Worm (Caenorhabditis elegans) whole organism, mixed stage, embryonic: ENCODE results near the gene fkh-7.

Experiments used
- M03D4.4 ChIP-seq: sonication (generic microtip); optimal IDR thresholded peaks from 2 replicates; lab custom pipeline; 2017; ENCODE audit warnings: mild to moderate bottlenecking, missing genetic modification characterization, missing compliant biosample characterization
- bed-3 ChIP-seq: fragments of 200-800 bp; sonication (Bioruptor generic); optimal IDR thresholded peaks from 3 replicates; lab custom pipeline; 2018; ENCODE audit warnings: mild to moderate bottlenecking, missing genetic modification characterization, moderate library complexity, missing compliant biosample characterization
- blmp-1 ChIP-seq: fragments of 150-350 bp; optimal IDR thresholded peaks from 2 replicates; lab custom pipeline; 2014; ENCODE audit warnings: missing biosample characterization, missing genetic modification characterization
- ceh-39 ChIP-seq: fragments of 150-350 bp; optimal IDR thresholded peaks from 2 replicates; lab custom pipeline; 2014; ENCODE audit warnings: missing biosample characterization, missing genetic modification characterization
- ceh-43 ChIP-seq: fragments of 200-800 bp; sonication (Bioruptor generic); optimal IDR thresholded peaks from 2 replicates; lab custom pipeline; 2018; ENCODE audit warnings: mild to moderate bottlenecking, missing genetic modification characterization, moderate library complexity, missing compliant biosample characterization
- ces-1 ChIP-seq: fragments of 150-350 bp; optimal IDR thresholded peaks from 2 replicates; lab custom pipeline; 2014; ENCODE audit warnings: missing biosample characterization, missing genetic modification reagents, missing genetic modification characterization
- cnd-1 ChIP-seq: fragments of 200-800 bp; sonication (Bioruptor generic); optimal IDR thresholded peaks from 2 replicates; lab custom pipeline; 2018; ENCODE audit warnings: mild to moderate bottlenecking, missing genetic modification characterization, missing compliant biosample characterization
- drap-1 ChIP-seq: fragments of 200-800 bp; sonication (Bioruptor generic); optimal IDR thresholded peaks from 3 replicates; lab custom pipeline; 2018; ENCODE audit warnings: mild to moderate bottlenecking, missing genetic modification characterization, missing compliant biosample characterization
- elt-1 ChIP-seq: sonication (generic microtip); optimal IDR thresholded peaks from 2 replicates; lab custom pipeline; 2017; ENCODE audit warnings: missing genetic modification characterization, mild to moderate bottlenecking, missing compliant biosample characterization, antibody characterized with exemption, moderate library complexity, borderline replicate concordance; ENCODE audit not compliant: insufficient read depth
- elt-3 ChIP-seq: fragments of 150-350 bp; optimal IDR thresholded peaks from 2 replicates; lab custom pipeline; 2014; ENCODE audit warnings: missing biosample characterization, missing genetic modification characterization
- flh-1 ChIP-seq: fragments of 200-800 bp; sonication (Bioruptor generic); optimal IDR thresholded peaks from 2 replicates; lab custom pipeline; 2018; ENCODE audit warnings: mild to moderate bottlenecking, missing genetic modification characterization, moderate library complexity, missing compliant biosample characterization
- ham-2 ChIP-seq: fragments of 200-800 bp; sonication (Bioruptor generic); optimal IDR thresholded peaks from 2 replicates; lab custom pipeline; 2018; ENCODE audit warnings: mild to moderate bottlenecking, missing genetic modification characterization, missing compliant biosample characterization
- hlh-1 ChIP-seq: fragments of 150-350 bp; optimal IDR thresholded peaks from 2 replicates; lab custom pipeline; 2014; ENCODE audit warnings: missing biosample characterization, missing genetic modification reagents, missing genetic modification characterization
- lin-13 ChIP-seq: fragments of 150-350 bp; optimal IDR thresholded peaks from 2 replicates; lab custom pipeline; 2014; ENCODE audit warnings: missing biosample characterization, missing genetic modification characterization
- lin-32 ChIP-seq: fragments of 200-800 bp; sonication (Bioruptor generic); optimal IDR thresholded peaks from 2 replicates; lab custom pipeline; 2018; ENCODE audit warnings: mild to moderate bottlenecking, missing genetic modification characterization, missing compliant biosample characterization
- lsy-2 ChIP-seq: fragments of 150-350 bp; optimal IDR thresholded peaks from 2 replicates; lab custom pipeline; 2014; ENCODE audit warnings: missing biosample characterization, missing genetic modification characterization
- mab-5 ChIP-seq: fragments of 150-350 bp; optimal IDR thresholded peaks from 2 replicates; lab custom pipeline; 2014; ENCODE audit warnings: missing biosample characterization, missing genetic modification characterization
- mep-1 ChIP-seq: fragments of 150-350 bp; optimal IDR thresholded peaks from 2 replicates; lab custom pipeline; 2017; ENCODE audit warnings: missing biosample characterization, missing genetic modification reagents, missing genetic modification characterization, inconsistent platforms
- mls-2 ChIP-seq: sonication (generic microtip); optimal IDR thresholded peaks from 2 replicates; lab custom pipeline; 2016; ENCODE audit warnings: mild to moderate bottlenecking, missing genetic modification characterization, moderate library complexity, missing compliant biosample characterization
- nhr-12 ChIP-seq: fragments of 150-350 bp; optimal IDR thresholded peaks from 2 replicates; lab custom pipeline; 2014; ENCODE audit warnings: missing biosample characterization, missing genetic modification characterization
- nhr-2 ChIP-seq: fragments of 150-350 bp; optimal IDR thresholded peaks from 2 replicates; lab custom pipeline; 2014; ENCODE audit warnings: missing biosample characterization, missing genetic modification characterization
- nhr-237 ChIP-seq: fragments of 150-350 bp; optimal IDR thresholded peaks from 2 replicates; lab custom pipeline; 2014; ENCODE audit warnings: missing biosample characterization, missing genetic modification characterization
- nhr-28 ChIP-seq: fragments of 150-350 bp; optimal IDR thresholded peaks from 2 replicates; lab custom pipeline; 2014; ENCODE audit warnings: missing biosample characterization, missing genetic modification characterization
- nhr-76 ChIP-seq: sonication (generic microtip); optimal IDR thresholded peaks from 2 replicates; lab custom pipeline; 2017; ENCODE audit warnings: missing biosample characterization, missing genetic modification characterization
- pha-4 ChIP-seq: fragments of 150-350 bp; optimal IDR thresholded peaks from 2 replicates; lab custom pipeline; 2018; ENCODE audit warnings: missing biosample characterization, missing genetic modification reagents, missing genetic modification characterization
- sem-2 ChIP-seq: fragments of 200-800 bp; sonication (Bioruptor generic); optimal IDR thresholded peaks from 2 replicates; lab custom pipeline; 2018; ENCODE audit warnings: mild to moderate bottlenecking, missing genetic modification characterization, missing compliant biosample characterization
- snpc-4 ChIP-seq: fragments of 150-350 bp; optimal IDR thresholded peaks from 2 replicates; lab custom pipeline; 2014; ENCODE audit warnings: missing biosample characterization, missing genetic modification characterization
- sptf-1 ChIP-seq: sonication (generic microtip); optimal IDR thresholded peaks from 2 replicates; lab custom pipeline; 2017; ENCODE audit warnings: mild to moderate bottlenecking, missing genetic modification characterization, moderate library complexity, missing compliant biosample characterization
- tbx-8 ChIP-seq: fragments of 200-800 bp; sonication (Bioruptor generic); optimal IDR thresholded peaks from 2 replicates; lab custom pipeline; 2018; ENCODE audit warnings: mild to moderate bottlenecking, missing genetic modification characterization, moderate library complexity, missing compliant biosample characterization
- unc-120 ChIP-seq: sonication (generic microtip); optimal IDR thresholded peaks from 2 replicates; lab custom pipeline; 2017; ENCODE audit warnings: missing genetic modification characterization, missing compliant biosample characterization; ENCODE audit not compliant: poor library complexity, severe bottlenecking
- unc-39 ChIP-seq: fragments of 150-350 bp; optimal IDR thresholded peaks from 2 replicates; lab custom pipeline; 2014; ENCODE audit warnings: missing biosample characterization, missing genetic modification characterization
- unc-62 ChIP-seq: fragments of 150-350 bp; optimal IDR thresholded peaks from 2 replicates; lab custom pipeline; 2014; ENCODE audit warnings: missing biosample characterization, missing genetic modification reagents, missing genetic modification characterization
- zip-8 ChIP-seq: fragments of 150-350 bp; optimal IDR thresholded peaks from 2 replicates; lab custom pipeline; 2014; ENCODE audit warnings: missing biosample characterization, missing genetic modification characterization
- ztf-11 ChIP-seq: fragments of 150-350 bp; optimal IDR thresholded peaks from 2 replicates; lab custom pipeline; 2014; ENCODE audit warnings: missing biosample characterization, missing genetic modification characterization

fkh-7 gene

DNA sequence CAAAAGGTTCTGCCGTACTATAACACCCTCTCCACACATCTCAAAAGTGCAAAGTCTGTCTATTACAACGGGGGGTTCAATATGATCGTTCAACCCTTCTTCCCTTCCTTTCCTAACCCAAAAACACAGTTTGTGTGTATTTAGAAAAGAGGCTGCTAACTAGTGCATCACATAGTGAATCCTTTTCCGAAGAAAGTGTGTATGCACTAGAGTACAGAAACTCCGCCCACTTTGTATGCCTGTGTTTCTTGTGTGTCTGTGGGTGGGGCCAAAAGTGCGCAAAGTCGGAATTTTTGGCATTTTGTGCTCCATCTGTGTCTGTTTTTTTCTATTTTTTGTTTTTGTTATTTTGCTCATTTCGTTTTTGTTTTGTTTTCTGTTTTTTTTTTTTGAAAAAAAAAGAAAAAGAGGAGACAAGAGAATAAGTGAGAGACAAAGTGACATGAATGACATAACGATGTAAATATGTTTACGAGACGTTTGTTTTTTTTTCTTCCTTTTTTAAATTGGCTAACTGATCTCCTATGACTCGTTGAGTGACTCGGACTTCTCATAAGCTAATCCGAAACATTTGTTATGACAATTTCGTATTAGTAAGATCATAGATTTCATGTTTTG, 14.1 kb downstream of the fkh-7 start:
- TF ChIP-seq tbx-8 (GFP tag; lab: Kevin White, UChicago): no peak
- no peak for TF ChIP-seq ces-1 (GFP tag; lab: Kevin White, UChicago)
- TF ChIP-seq ztf-11 (tag; lab: Kevin White, UChicago): no peak
- no peak for TF ChIP-seq unc-62 (GFP tag; lab: Kevin White, UChicago)
- TF ChIP-seq lin-32 (GFP tag; lab: Kevin White, UChicago): no peak
- no peak for TF ChIP-seq unc-39 (tag; lab: Kevin White, UChicago)

ce11 chrIV:5600316-5600715, 15.8 kb downstream of the fkh-7 start:
- peak; percentile 38 for TF ChIP-seq ztf-11 (tag; lab: Kevin White, UChicago)
- no peak for TF ChIP-seq nhr-12 (tag; lab: Kevin White, UChicago)
- peak; percentile 56 for TF ChIP-seq mls-2 (tag; lab: Kevin White, UChicago)
- peak; percentile 43 for TF ChIP-seq ceh-39 (tag; lab: Kevin White, UChicago)
- peak; percentile 47 for TF ChIP-seq ces-1 (GFP tag; lab: Kevin White, UChicago)
- no peak for TF ChIP-seq nhr-237 (tag; lab: Kevin White, UChicago)
- no peak for TF ChIP-seq nhr-76
- peak; percentile 78 for TF ChIP-seq nhr-2 (tag; lab: Kevin White, UChicago)
- no peak for TF ChIP-seq unc-39 (tag; lab: Kevin White, UChicago)
- TF ChIP-seq nhr-28 (tag; lab: Kevin White, UChicago): no peak
- peak; percentile 43 for TF ChIP-seq unc-62 (GFP tag; lab: Kevin White, UChicago)
- TF ChIP-seq sptf-1 (tag; lab: Kevin White, UChicago): peak; percentile 37
- peak; percentile 0 for TF ChIP-seq drap-1
- peak; percentile 97 for TF ChIP-seq pha-4 (tag; lab: Kevin White, UChicago)
- TF ChIP-seq lin-13 (tag; lab: Kevin White, UChicago): peak; percentile 68
- TF ChIP-seq mep-1: peak; percentile 27
- TF ChIP-seq hlh-1 (tag; lab: Kevin White, UChicago): peak; percentile 39
- peak; percentile 78 for TF ChIP-seq unc-120 (tag; lab: Kevin White, UChicago)
- no peak for TF ChIP-seq blmp-1 (tag; lab: Kevin White, UChicago)
- peak; percentile 54 for TF ChIP-seq ham-2
- TF ChIP-seq bed-3 (GFP tag; lab: Kevin White, UChicago): no peak
- TF ChIP-seq ceh-43: no peak
- no peak for TF ChIP-seq snpc-4 (tag; lab: Kevin White, UChicago)

DNA sequence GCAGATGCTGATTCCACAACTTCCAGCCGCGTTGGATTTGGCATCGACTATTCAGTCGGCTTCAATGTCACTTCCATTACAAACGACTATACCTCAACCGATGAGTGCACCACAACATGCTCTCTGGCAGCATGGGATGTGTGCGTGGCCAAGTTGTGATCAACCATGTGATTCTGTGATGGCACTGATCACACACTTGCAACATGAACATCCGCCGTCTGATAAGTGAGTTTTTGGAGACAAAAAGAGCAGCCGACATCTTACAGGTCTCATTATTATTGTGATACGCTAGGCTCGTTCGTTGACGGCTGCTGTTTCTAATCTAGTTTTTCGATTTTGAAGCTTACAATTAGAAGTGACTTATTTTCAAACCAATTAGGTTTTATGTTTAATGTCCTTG, 17.9 kb downstream of the fkh-7 start:
- TF ChIP-seq sem-2 (GFP tag; lab: Kevin White, UChicago) (no peak), unc-39 (tag; lab: Kevin White, UChicago) (no peak), zip-8 (tag; lab: Kevin White, UChicago) (no peak), tbx-8 (GFP tag; lab: Kevin White, UChicago) (no peak), lsy-2 (tag; lab: Kevin White, UChicago) (no peak), lin-13 (tag; lab: Kevin White, UChicago) (no peak), ztf-11 (tag; lab: Kevin White, UChicago) (no peak), M03D4.4 (no peak), lin-32 (GFP tag; lab: Kevin White, UChicago) (no peak), unc-62 (GFP tag; lab: Kevin White, UChicago) (no peak), unc-120 (tag; lab: Kevin White, UChicago) (no peak), hlh-1 (tag; lab: Kevin White, UChicago) (no peak), bed-3 (GFP tag; lab: Kevin White, UChicago) (no peak), sptf-1 (tag; lab: Kevin White, UChicago) (no peak), elt-3 (no peak), nhr-2 (tag; lab: Kevin White, UChicago) (no peak)

DNA sequence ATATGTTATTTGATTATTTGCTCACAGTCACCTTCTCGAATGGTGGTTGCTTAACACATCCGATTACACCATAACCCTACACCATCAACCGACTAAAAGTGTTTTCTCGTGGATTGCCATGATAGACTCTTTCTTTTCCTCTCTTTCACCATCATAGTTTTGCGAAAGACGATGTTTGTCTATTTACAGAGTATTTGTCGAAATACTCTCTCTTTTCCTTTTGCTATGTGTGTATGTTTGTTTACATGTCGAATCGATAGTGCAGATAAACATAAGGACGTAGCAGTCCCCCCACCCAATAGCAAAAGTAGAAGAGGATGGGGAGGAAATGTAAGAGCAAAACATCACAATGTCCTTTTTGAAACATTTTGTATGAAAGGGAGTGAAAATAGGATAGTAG, 18.8 kb downstream of the fkh-7 start:
- TF ChIP-seq M03D4.4 (no peak), ceh-43 (no peak), mep-1 (no peak), hlh-1 (tag; lab: Kevin White, UChicago) (no peak), pha-4 (tag; lab: Kevin White, UChicago) (peak; percentile 87), nhr-237 (tag; lab: Kevin White, UChicago) (no peak), blmp-1 (tag; lab: Kevin White, UChicago) (no peak), elt-3 (no peak), snpc-4 (tag; lab: Kevin White, UChicago) (no peak)

DNA sequence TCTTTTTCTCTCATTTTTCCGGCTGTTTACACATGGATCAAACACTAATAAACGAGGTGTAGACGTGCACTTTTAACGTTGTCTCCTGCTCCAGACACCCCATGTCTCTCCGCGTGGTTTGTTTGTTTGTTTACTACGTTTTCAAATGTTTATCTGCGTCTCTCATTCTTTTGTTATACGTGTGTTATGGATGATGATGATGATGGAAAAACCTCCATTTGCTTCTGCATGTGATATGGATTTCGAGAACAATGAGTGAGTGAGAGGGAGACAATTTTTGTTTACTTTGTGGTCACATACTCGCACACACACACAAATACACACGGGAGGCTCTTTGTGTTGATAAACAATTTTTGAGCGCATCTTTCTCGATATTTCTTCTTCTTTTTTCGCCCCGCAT, 20.0 kb downstream of the fkh-7 start:
- TF ChIP-seq elt-1 (tag; lab: Kevin White, UChicago) (no peak), ham-2 (no peak), elt-3 (no peak), lin-13 (tag; lab: Kevin White, UChicago) (no peak), pha-4 (tag; lab: Kevin White, UChicago) (peak; percentile 89), ces-1 (GFP tag; lab: Kevin White, UChicago) (no peak), hlh-1 (tag; lab: Kevin White, UChicago) (peak; percentile 38), mab-5 (tag; lab: Kevin White, UChicago) (no peak), nhr-12 (tag; lab: Kevin White, UChicago) (no peak), mep-1 (peak; percentile 12), blmp-1 (tag; lab: Kevin White, UChicago) (no peak), ceh-43 (no peak), lin-32 (GFP tag; lab: Kevin White, UChicago) (no peak), tbx-8 (GFP tag; lab: Kevin White, UChicago) (no peak), cnd-1 (no peak), unc-120 (tag; lab: Kevin White, UChicago) (peak; percentile 37), flh-1 (no peak), snpc-4 (tag; lab: Kevin White, UChicago) (no peak)
- TF ChIP-seq, all 35 proteins: peak for 4
